Fruit fly (Drosophila melanogaster): Measurements from ENCODE around the gene Zw10.

The Zw10 gene

dm6 chrX:2588415-2589411 is 15.3 kb upstream of the Zw10 start, which contains the start of gene egh (continued):
- TF ChIP-seq CG32006 (GFP tag; optimal IDR thresholded peaks at IDR 0.05) (peak; percentile 81), CG6854 (GFP tag; optimal IDR thresholded peaks at IDR 0.05) (peak; percentile 37), salr (GFP tag; optimal IDR thresholded peaks at IDR 0.05) (peak in 1 of 2 experiments; percentile 64), CG16779 (tag; optimal IDR thresholded peaks at IDR 0.05) (peak; percentile 67), CG11762 (GFP tag; optimal IDR thresholded peaks at IDR 0.05; ENCODE audit: insufficient read depth) (peak; percentile 56), CG3919 (GFP tag; optimal IDR thresholded peaks at IDR 0.05) (peak; percentile 83), net (GFP tag; optimal IDR thresholded peaks at IDR 0.05) (peak; percentile 85), Blimp-1 (GFP tag; optimal IDR thresholded peaks at IDR 0.05) (no peak), Smox (GFP tag; optimal IDR thresholded peaks at IDR 0.05) (peak; percentile 66), dsx (GFP tag; optimal IDR thresholded peaks at IDR 0.05; ENCODE audit: poor library complexity, severe bottlenecking) (no peak), topi (GFP tag; optimal IDR thresholded peaks at IDR 0.05) (peak; percentile 85), cyc (GFP tag; optimal IDR thresholded peaks at IDR 0.05) (peak; percentile 78), vri (GFP tag; optimal IDR thresholded peaks at IDR 0.05) (peak; percentile 72), CG34406 (GFP tag; optimal IDR thresholded peaks at IDR 0.05) (peak; percentile 65), achi (GFP tag; optimal IDR thresholded peaks at IDR 0.05) (peak; percentile 70), Hr4 (GFP tag; optimal IDR thresholded peaks at IDR 0.05) (peak; percentile 73), CG8632 (GFP tag; optimal IDR thresholded peaks at IDR 0.05) (peak; percentile 67), CG1621 (tag; optimal IDR thresholded peaks at IDR 0.05) (no peak), CG4318 (GFP tag; optimal IDR thresholded peaks at IDR 0.05) (peak; percentile 50), spab (GFP tag; optimal IDR thresholded peaks at IDR 0.05) (peak; percentile 50), Lpt (GFP tag; optimal IDR thresholded peaks at IDR 0.05) (peak; percentile 71), CG8119 (GFP tag; IDR thresholded peaks at IDR 0.05) (peak; percentile 85), Met (GFP tag; optimal IDR thresholded peaks at IDR 0.05) (peak; percentile 82), CG7368 (GFP tag; optimal IDR thresholded peaks at IDR 0.05) (peak; percentile 67), lz (GFP tag; optimal IDR thresholded peaks at IDR 0.05) (peak; percentile 58), CG11294 (GFP tag; IDR thresholded peaks at IDR 0.05) (peak; percentile 51; the same call in 1 of the 2 replicates)

- TF ChIP-seq esn (GFP tag; optimal IDR thresholded peaks at IDR 0.05) (peak; percentile 95), Hr39 (GFP tag; optimal IDR thresholded peaks at IDR 0.05) (peak; percentile 97), CG6854 (GFP tag; optimal IDR thresholded peaks at IDR 0.05) (peak; percentile 78), CG31627 (GFP tag; optimal IDR thresholded peaks at IDR 0.05) (peak; percentile 97), spab (GFP tag; optimal IDR thresholded peaks at IDR 0.05) (peak; percentile 65), Smox (GFP tag; optimal IDR thresholded peaks at IDR 0.05) (peak; percentile 93), vri (GFP tag; optimal IDR thresholded peaks at IDR 0.05) (peak; percentile 93), Sox14 (GFP tag; optimal IDR thresholded peaks at IDR 0.05) (peak; percentile 94), Blimp-1 (GFP tag; optimal IDR thresholded peaks at IDR 0.05) (peak; percentile 79), CG11902 (GFP tag; optimal IDR thresholded peaks at IDR 0.05) (peak; percentile 92), CG32006 (GFP tag; optimal IDR thresholded peaks at IDR 0.05) (peak; percentile 96), net (GFP tag; optimal IDR thresholded peaks at IDR 0.05) (peak; percentile 94), CG34406 (GFP tag; optimal IDR thresholded peaks at IDR 0.05) (peak; percentile 93), CG6276 (GFP tag; optimal IDR thresholded peaks at IDR 0.05) (peak; percentile 91), CG4318 (GFP tag; optimal IDR thresholded peaks at IDR 0.05) (peak; percentile 93), CG8632 (GFP tag; optimal IDR thresholded peaks at IDR 0.05) (peak; percentile 85), CG6808 (GFP tag; optimal IDR thresholded peaks at IDR 0.05) (peak; percentile 41), achi (GFP tag; optimal IDR thresholded peaks at IDR 0.05) (peak; percentile 92), CG16779 (tag; optimal IDR thresholded peaks at IDR 0.05) (peak; percentile 73), lz (GFP tag; optimal IDR thresholded peaks at IDR 0.05) (peak; percentile 96), Eip78C (GFP tag) (peak; percentile 97), fkh (GFP tag; optimal IDR thresholded peaks at IDR 0.05) (peak; percentile 88), dsx (GFP tag; optimal IDR thresholded peaks at IDR 0.05; ENCODE audit: poor library complexity, severe bottlenecking) (peak; percentile 64), Ets96B (tag; optimal IDR thresholded peaks at IDR 0.05) (peak; percentile 77), cyc (GFP tag; optimal IDR thresholded peaks at IDR 0.05) (peak; percentile 97), CG10631 (GFP tag; optimal IDR thresholded peaks at IDR 0.05) (peak; percentile 89), acj6 (GFP tag; optimal IDR thresholded peaks at IDR 0.05) (peak; percentile 94), Hr38 (GFP tag; optimal IDR thresholded peaks at IDR 0.05) (peak; percentile 77), dac (GFP tag; optimal IDR thresholded peaks at IDR 0.05) (peak; percentile 94), salr (GFP tag; optimal IDR thresholded peaks at IDR 0.05) (peak; percentile 64 to 82), Sox15 (GFP tag; optimal IDR thresholded peaks at IDR 0.05) (peak; percentile 96), CG3032 (tag; optimal IDR thresholded peaks at IDR 0.05) (peak; percentile 81), Hr4 (GFP tag; optimal IDR thresholded peaks at IDR 0.05) (peak; percentile 95), Sox102F (GFP tag; optimal IDR thresholded peaks at IDR 0.05) (peak; percentile 91), topi (GFP tag; optimal IDR thresholded peaks at IDR 0.05) (peak; percentile 94)
These were observed 14.5 kb upstream of the Zw10 start for dm6 chrX:2589446-2590038.

Measured in whole organism, prepupa.